Fruit fly (Drosophila melanogaster) whole organism, prepupa: ENCODE results near the gene CG33252.

Source experiments
- CG11902 ChIP-seq: fragments of 200-800 bp; sonication (Bioruptor generic); optimal IDR thresholded peaks from 3 replicates; lab custom pipeline; 2016; ENCODE audit warnings: missing biosample characterization, missing genetic modification characterization
- CG6276 ChIP-seq: fragments of 200-800 bp; sonication (Bioruptor generic); optimal IDR thresholded peaks from 2 replicates; lab custom pipeline; 2017; ENCODE audit warnings: missing biosample characterization, mild to moderate bottlenecking, missing genetic modification characterization
- CG8119 ChIP-seq: fragments of 200-800 bp; sonication (Bioruptor generic); IDR thresholded peaks from 3 replicates; pipeline ENCODE4 v1.3.6; 2022; ENCODE audit warnings: missing biosample characterization, missing genetic modification characterization
- Lpt ChIP-seq: fragments of 200-800 bp; sonication (Bioruptor generic); optimal IDR thresholded peaks from 3 replicates; lab custom pipeline; 2016; ENCODE audit warnings: missing biosample characterization, missing genetic modification characterization
- pdm3 ChIP-seq: fragments of 200-800 bp; sonication (Bioruptor generic); optimal IDR thresholded peaks from 3 replicates; lab custom pipeline; 2016; ENCODE audit warnings: missing biosample characterization, missing genetic modification characterization

dm6 chrX:16907009-16907408 is 10.0 kb upstream of the CG33252 start:
- TF ChIP-seq CG8119 (no peak), pdm3 (GFP tag; lab: Kevin White, UChicago) (no peak), Lpt (GFP tag; lab: Kevin White, UChicago) (no peak), CG6276 (GFP tag; lab: Kevin White, UChicago) (no peak), CG11902 (GFP tag; lab: Kevin White, UChicago) (no peak)
